Worm (Caenorhabditis elegans) whole organism, L3 larva: Measurements from ENCODE around the gene srd-50.

Source experiments
- ama-1 ChIP-seq: fragments of 150-350 bp; optimal IDR thresholded peaks from 2 replicates; lab custom pipeline; 2018
- ceh-9 ChIP-seq: sonication (generic microtip); optimal IDR thresholded peaks from 2 replicates; lab custom pipeline; 2018; ENCODE audit warnings: missing biosample characterization, missing genetic modification characterization
- egl-27 ChIP-seq: sonication (generic microtip); optimal IDR thresholded peaks from 4 replicates; lab custom pipeline; 2017; ENCODE audit warnings: missing biosample characterization, missing genetic modification reagents, missing genetic modification characterization
- lin-39 ChIP-seq: fragments of 150-350 bp; optimal IDR thresholded peaks from 2 replicates; lab custom pipeline; 2018; ENCODE audit warnings: missing biosample characterization, missing genetic modification reagents, missing genetic modification characterization
- mdl-1 ChIP-seq: fragments of 150-350 bp; optimal IDR thresholded peaks from 2 replicates; lab custom pipeline; 2014; ENCODE audit warnings: missing biosample characterization, missing genetic modification characterization
- pqm-1 ChIP-seq: fragments of 150-350 bp; optimal IDR thresholded peaks from 2 replicates; lab custom pipeline; 2017; ENCODE audit warnings: missing biosample characterization, missing genetic modification characterization, inconsistent platforms
- snpc-4 ChIP-seq: fragments of 150-350 bp; optimal IDR thresholded peaks from 2 replicates; lab custom pipeline; 2014; ENCODE audit warnings: missing biosample characterization, missing genetic modification characterization
- tbx-2 ChIP-seq: sonication (generic microtip); optimal IDR thresholded peaks from 2 replicates; lab custom pipeline; 2016; ENCODE audit warnings: mild to moderate bottlenecking, missing genetic modification characterization, missing compliant biosample characterization

ce11 chrX:13530015-13530778, 48.6 kb upstream of the srd-50 start:
- TF ChIP-seq ceh-9 (no peak), ama-1 (lab: Kevin White, UChicago) (no peak), mdl-1 (tag; lab: Kevin White, UChicago) (no peak), lin-39 (tag; lab: Kevin White, UChicago) (no peak), pqm-1 (tag; lab: Kevin White, UChicago) (no peak), egl-27 (tag; lab: Kevin White, UChicago) (no peak), snpc-4 (tag; lab: Kevin White, UChicago) (no peak), tbx-2 (tag; lab: Kevin White, UChicago) (no peak)
